Fruit fly (Drosophila melanogaster): Measurements from ENCODE around the gene CG14034.

CG14034 gene

dm6 chr2L:5238567-5238925 is 22.2 kb upstream of the CG14034 start:
- TF ChIP-seq dmrt93B (GFP tag; optimal IDR thresholded peaks at IDR 0.05) (no peak), Dfd (GFP tag; optimal IDR thresholded peaks at IDR 0.05) (peak; percentile 56), pan (optimal IDR thresholded peaks at IDR 0.05) (no peak), CG32264 (GFP tag; optimal IDR thresholded peaks at IDR 0.05) (no peak), jim (GFP tag; optimal IDR thresholded peaks at IDR 0.05) (no peak), CG9705 (GFP tag; optimal IDR thresholded peaks at IDR 0.05) (no peak), Dif (GFP tag; optimal IDR thresholded peaks at IDR 0.05; ENCODE audit: partially characterized antibody) (no peak), sv (GFP tag; optimal IDR thresholded peaks at IDR 0.05) (no peak), br (GFP tag; optimal IDR thresholded peaks at IDR 0.05) (peak; percentile 11), HLH106 (tag; optimal IDR thresholded peaks at IDR 0.05) (no peak), usp (GFP tag; optimal IDR thresholded peaks at IDR 0.05) (no peak)

DNA sequence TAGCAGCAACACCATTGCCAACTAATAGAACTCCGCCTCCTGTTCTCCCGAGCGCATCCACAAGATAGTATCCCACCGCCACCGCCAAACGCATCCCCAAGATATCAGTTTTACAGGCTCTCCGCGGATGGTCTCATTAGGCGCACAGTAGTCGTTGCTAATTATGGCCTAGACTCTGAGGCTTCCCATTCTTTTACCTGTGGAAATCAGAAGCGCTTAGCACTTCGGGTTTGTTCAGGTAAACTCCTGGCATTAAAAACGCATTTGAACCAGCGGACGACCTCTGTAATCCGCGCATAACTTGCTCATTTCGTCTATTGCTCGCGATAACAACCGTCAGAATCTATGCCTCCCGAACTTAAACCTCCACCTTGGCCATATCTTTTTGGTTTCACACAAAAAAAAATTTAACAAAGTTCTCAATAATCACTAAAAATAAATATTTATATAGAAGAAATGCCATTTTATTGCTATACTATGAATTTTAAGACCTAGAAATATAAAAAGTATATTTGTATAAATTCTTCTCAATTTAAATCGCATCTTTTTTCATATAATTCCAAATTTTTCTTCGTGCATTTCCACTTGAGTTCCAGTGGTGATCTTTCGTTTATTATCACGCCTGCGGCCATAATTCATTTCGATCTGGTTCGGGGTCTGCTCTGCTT is 21.7 kb upstream of the CG14034 start:
- TF ChIP-seq pan (optimal IDR thresholded peaks at IDR 0.05), result no peak
- TF ChIP-seq tai (GFP tag; optimal IDR thresholded peaks at IDR 0.05), result no peak
- no peak for TF ChIP-seq lola (GFP tag; optimal IDR thresholded peaks at IDR 0.05)
- TF ChIP-seq woc (GFP tag; optimal IDR thresholded peaks at IDR 0.05), result no peak
- peak; percentile 24 for TF ChIP-seq HLH106 (tag; optimal IDR thresholded peaks at IDR 0.05)
- no peak for TF ChIP-seq Hr83 (GFP tag; optimal IDR thresholded peaks at IDR 0.05; ENCODE audit: poor library complexity, severe bottlenecking)
- no peak for TF ChIP-seq Abd-B (GFP tag; optimal IDR thresholded peaks at IDR 0.05)
- TF ChIP-seq Dfd (GFP tag; optimal IDR thresholded peaks at IDR 0.05), result no peak
- peak; percentile 33 for TF ChIP-seq Hnf4 (GFP tag; optimal IDR thresholded peaks at IDR 0.05)
- no peak for TF ChIP-seq N (GFP tag; optimal IDR thresholded peaks at IDR 0.05)
- TF ChIP-seq h (GFP tag; optimal IDR thresholded peaks at IDR 0.05), result peak; percentile 6
- TF ChIP-seq Dif (GFP tag; optimal IDR thresholded peaks at IDR 0.05; ENCODE audit: partially characterized antibody), result no peak
- TF ChIP-seq psq (GFP tag; optimal IDR thresholded peaks at IDR 0.05), result peak; percentile 43
- TF ChIP-seq Rel (GFP tag; optimal IDR thresholded peaks at IDR 0.05), result no peak
- no peak for TF ChIP-seq Rel (tag; optimal IDR thresholded peaks at IDR 0.05)
- TF ChIP-seq rgr (GFP tag; optimal IDR thresholded peaks at IDR 0.05), result peak; percentile 49
- TF ChIP-seq brk (GFP tag; optimal IDR thresholded peaks at IDR 0.05), result peak; percentile 49
- TF ChIP-seq foxo (GFP tag; optimal IDR thresholded peaks at IDR 0.05), result peak in 1 of 2 experiments; percentile 49
- TF ChIP-seq Sp1 (GFP tag; optimal IDR thresholded peaks at IDR 0.05), result peak; percentile 24
- peak; percentile 38 for TF ChIP-seq fru (GFP tag; optimal IDR thresholded peaks at IDR 0.05)
- TF ChIP-seq sv (GFP tag; optimal IDR thresholded peaks at IDR 0.05), result peak; percentile 33
- peak; percentile 69 for TF ChIP-seq OdsH (GFP tag; optimal IDR thresholded peaks at IDR 0.05)
- no peak for TF ChIP-seq dl (GFP tag; optimal IDR thresholded peaks at IDR 0.05; ENCODE audit: insufficient read depth in 1 of 2, partially characterized antibody in 2 of 2)
- TF ChIP-seq dsf (GFP tag; optimal IDR thresholded peaks at IDR 0.05; ENCODE audit: borderline replicate concordance), result no peak

DNA sequence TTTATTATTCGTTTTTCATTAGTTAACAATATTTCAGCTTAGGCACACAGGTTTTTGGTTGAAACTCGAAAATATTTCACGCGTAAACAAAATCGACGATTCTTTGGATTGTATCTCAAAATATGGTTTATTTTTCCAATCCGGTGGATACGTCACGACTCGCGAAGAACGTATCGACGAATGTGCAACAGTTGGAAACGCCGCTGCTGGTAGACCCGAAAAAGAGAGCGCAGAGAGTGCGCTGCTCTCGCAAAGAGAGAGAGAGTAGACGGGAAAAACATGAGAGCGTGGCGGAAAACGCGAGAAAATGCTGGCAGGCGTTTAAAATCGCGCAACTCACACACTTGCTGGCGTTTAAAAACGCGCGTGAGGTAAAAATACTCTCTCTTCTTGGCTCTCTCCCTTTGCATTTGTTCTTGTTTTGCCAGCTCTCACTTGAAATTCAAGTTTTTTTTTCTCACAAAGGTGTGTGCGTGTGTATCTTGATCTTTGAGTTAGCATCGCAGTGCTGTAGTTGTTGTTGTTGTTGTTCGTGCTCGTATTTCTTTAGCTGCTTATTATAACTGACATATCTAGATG is 20.9 kb upstream of the CG14034 start:
- TF ChIP-seq dl (GFP tag; optimal IDR thresholded peaks at IDR 0.05; ENCODE audit: insufficient read depth in 1 of 2, partially characterized antibody in 2 of 2) (peak; percentile 97 to 99), Hr78 (GFP tag; optimal IDR thresholded peaks at IDR 0.05) (no peak), lola (GFP tag; optimal IDR thresholded peaks at IDR 0.05) (no peak), OdsH (GFP tag; optimal IDR thresholded peaks at IDR 0.05) (no peak), jim (GFP tag; optimal IDR thresholded peaks at IDR 0.05) (no peak), Dif (GFP tag; optimal IDR thresholded peaks at IDR 0.05; ENCODE audit: partially characterized antibody) (peak; percentile 100), sage (GFP tag; optimal IDR thresholded peaks at IDR 0.05) (peak; percentile 45), Sp1 (GFP tag; optimal IDR thresholded peaks at IDR 0.05) (peak; percentile 6), Vsx2 (GFP tag; optimal IDR thresholded peaks at IDR 0.05; ENCODE audit: partially characterized antibody) (peak; percentile 95), sv (GFP tag; optimal IDR thresholded peaks at IDR 0.05) (no peak), Myc (optimal IDR thresholded peaks at IDR 0.05) (peak; percentile 96), h (GFP tag; optimal IDR thresholded peaks at IDR 0.05) (peak; percentile 45), pan (optimal IDR thresholded peaks at IDR 0.05) (no peak), Hnf4 (GFP tag; optimal IDR thresholded peaks at IDR 0.05) (peak; percentile 2), psq (GFP tag; optimal IDR thresholded peaks at IDR 0.05) (no peak), tai (GFP tag; optimal IDR thresholded peaks at IDR 0.05) (peak; percentile 14), foxo (GFP tag; optimal IDR thresholded peaks at IDR 0.05) (peak in 1 of 2 experiments; percentile 58), CrebA (GFP tag; optimal IDR thresholded peaks at IDR 0.05; ENCODE audit: borderline replicate concordance) (peak; percentile 70), N (GFP tag; optimal IDR thresholded peaks at IDR 0.05) (no peak), Dfd (GFP tag; optimal IDR thresholded peaks at IDR 0.05) (no peak), dmrt93B (GFP tag; optimal IDR thresholded peaks at IDR 0.05) (no peak), CG32264 (GFP tag; optimal IDR thresholded peaks at IDR 0.05) (peak; percentile 23), woc (GFP tag; optimal IDR thresholded peaks at IDR 0.05) (peak; percentile 18), ey (GFP tag; optimal IDR thresholded peaks at IDR 0.05) (no peak), Mio (GFP tag; optimal IDR thresholded peaks at IDR 0.05) (no peak), usp (GFP tag; optimal IDR thresholded peaks at IDR 0.05) (no peak), CG9705 (GFP tag; optimal IDR thresholded peaks at IDR 0.05) (no peak), fru (GFP tag; optimal IDR thresholded peaks at IDR 0.05) (no peak), Jra (GFP tag; optimal IDR thresholded peaks at IDR 0.05) (no peak), GATAd (GFP tag; optimal IDR thresholded peaks at IDR 0.05) (no peak), HLH106 (tag; optimal IDR thresholded peaks at IDR 0.05) (no peak), rgr (GFP tag; optimal IDR thresholded peaks at IDR 0.05) (peak; percentile 16), dsf (GFP tag; optimal IDR thresholded peaks at IDR 0.05; ENCODE audit: borderline replicate concordance) (no peak), br (GFP tag; optimal IDR thresholded peaks at IDR 0.05) (peak; percentile 24), Hr83 (GFP tag; optimal IDR thresholded peaks at IDR 0.05; ENCODE audit: poor library complexity, severe bottlenecking) (peak; percentile 87), brk (GFP tag; optimal IDR thresholded peaks at IDR 0.05) (peak; percentile 67), Abd-B (GFP tag; optimal IDR thresholded peaks at IDR 0.05) (no peak), Rel (GFP tag; optimal IDR thresholded peaks at IDR 0.05) (peak; percentile 87), Rel (tag; optimal IDR thresholded peaks at IDR 0.05) (peak; percentile 22)

All from whole organism, wandering third instar larva.